Worm (Caenorhabditis elegans) whole organism, young adult: ENCODE results near the gene jmjd-3.3.
"Not testable (repeated sequence)": the region's sequence is repeated elsewhere in the genome, so short reads cannot be mapped to it uniquely, and the experiment has no call there.

ENCODE experiments used
- B0261.1 ChIP-seq: sonication (generic microtip); optimal IDR thresholded peaks from 2 replicates; lab custom pipeline; 2016; ENCODE audit warnings: mild to moderate bottlenecking, missing genetic modification characterization, moderate library complexity, missing compliant biosample characterization
- unc-62 ChIP-seq: fragments of 150-350 bp; optimal IDR thresholded peaks from 2 replicates; lab custom pipeline; 2014; ENCODE audit warnings: missing biosample characterization, missing genetic modification reagents, missing genetic modification characterization

DNA sequence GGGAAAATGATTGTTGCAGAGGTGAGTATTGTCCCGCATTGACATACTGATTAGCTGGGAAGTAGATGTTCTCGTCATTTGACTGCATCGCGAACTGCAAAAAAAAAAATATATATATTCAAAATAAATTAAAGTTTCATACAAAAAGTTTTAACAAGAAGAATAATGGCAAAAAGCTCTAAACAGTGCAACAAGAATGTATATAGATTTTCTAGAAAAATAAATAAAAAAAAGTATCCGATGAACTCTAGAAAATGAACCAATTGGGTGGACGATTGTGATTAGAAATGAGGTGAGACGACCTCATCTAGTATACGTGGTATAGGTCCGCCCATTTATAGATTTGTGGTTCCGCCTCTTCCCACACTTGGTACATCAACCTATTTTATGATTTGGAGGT, 7.5 kb upstream of the jmjd-3.3 start, which contains the start of gene fkh-4:
- TF ChIP-seq B0261.1 (tag; lab: Kevin White, UChicago); unc-62 (GFP tag; lab: Kevin White, UChicago): not testable (repeated sequence)
